Fruit fly (Drosophila melanogaster) whole organism, pupa: ENCODE measurements around the gene Rm62.

ENCODE experiments used
- CG10348 ChIP-seq: fragments of 200-800 bp; sonication (Bioruptor generic); IDR thresholded peaks from 2 replicates; pipeline ENCODE4 v1.3.6; 2022; ENCODE audit warnings: missing biosample characterization, missing genetic modification characterization
- CG12605 ChIP-seq: fragments of 200-800 bp; sonication (Bioruptor generic); IDR thresholded peaks from 2 replicates; pipeline ENCODE4 v1.3.6; 2022; ENCODE audit warnings: missing biosample characterization, missing genetic modification characterization
- CG13204 ChIP-seq: fragments of 200-800 bp; sonication (Bioruptor generic); optimal IDR thresholded peaks from 2 replicates; lab custom pipeline; 2018; ENCODE audit warnings: missing biosample characterization, mild to moderate bottlenecking, missing genetic modification characterization, moderate library complexity
- CG14655 ChIP-seq: fragments of 200-800 bp; sonication (Bioruptor generic); optimal IDR thresholded peaks from 3 replicates; lab custom pipeline; 2017; ENCODE audit warnings: mild to moderate bottlenecking, missing biosample characterization, missing genetic modification reagents, missing genetic modification characterization
- CG15710 ChIP-seq: fragments of 200-800 bp; sonication (Bioruptor generic); optimal IDR thresholded peaks from 2 replicates; lab custom pipeline; 2018; ENCODE audit warnings: missing biosample characterization, mild to moderate bottlenecking, missing genetic modification characterization, moderate library complexity
- CG17806 ChIP-seq: fragments of 200-800 bp; sonication (Bioruptor generic); optimal IDR thresholded peaks from 2 replicates; lab custom pipeline; 2018; ENCODE audit warnings: missing biosample characterization, mild to moderate bottlenecking, missing genetic modification characterization, moderate library complexity
- CG32121 ChIP-seq: fragments of 200-800 bp; sonication (Bioruptor generic); IDR thresholded peaks from 2 replicates; pipeline ENCODE4 v1.3.6; 2022; ENCODE audit warnings: missing biosample characterization, missing genetic modification characterization
- CG34367 ChIP-seq: fragments of 200-800 bp; sonication (Bioruptor generic); optimal IDR thresholded peaks from 2 replicates; lab custom pipeline; 2018; ENCODE audit warnings: missing biosample characterization, mild to moderate bottlenecking, missing genetic modification characterization
- CG4496 ChIP-seq: fragments of 200-800 bp; sonication (Bioruptor generic); IDR thresholded peaks from 3 replicates; pipeline ENCODE4 v1.3.6; 2022; ENCODE audit warnings: missing biosample characterization, missing genetic modification characterization
- CG8159 ChIP-seq: fragments of 200-800 bp; sonication (Bioruptor generic); optimal IDR thresholded peaks from 3 replicates; lab custom pipeline; 2018; ENCODE audit warnings: missing biosample characterization, mild to moderate bottlenecking, missing genetic modification characterization, moderate library complexity
- CG8301 ChIP-seq: fragments of 200-800 bp; sonication (Bioruptor generic); optimal IDR thresholded peaks from 2 replicates; lab custom pipeline; 2018; ENCODE audit warnings: missing biosample characterization, mild to moderate bottlenecking, missing genetic modification characterization
- CG9948 ChIP-seq: fragments of 200-800 bp; sonication (Bioruptor generic); optimal IDR thresholded peaks from 2 replicates; lab custom pipeline; 2018; ENCODE audit warnings: missing biosample characterization, mild to moderate bottlenecking, missing genetic modification characterization, moderate library complexity
- D1 ChIP-seq: fragments of 200-800 bp; sonication (Bioruptor generic); optimal IDR thresholded peaks from 2 replicates; lab custom pipeline; 2018; ENCODE audit warnings: missing biosample characterization, mild to moderate bottlenecking, missing genetic modification characterization, moderate library complexity
- EcR ChIP-seq: fragments of 200-800 bp; sonication (Bioruptor generic); optimal IDR thresholded peaks from 3 replicates; lab custom pipeline; 2019; ENCODE audit warnings: missing biosample characterization, missing genetic modification characterization, mild to moderate bottlenecking, moderate library complexity, missing genetic modification reagents
- Ets98B ChIP-seq: fragments of 200-800 bp; sonication (Bioruptor generic); IDR thresholded peaks from 2 replicates; pipeline ENCODE4 v1.3.6; 2022; ENCODE audit warnings: missing biosample characterization, missing genetic modification characterization
- Pif1A ChIP-seq: fragments of 200-800 bp; sonication (Bioruptor generic); optimal IDR thresholded peaks from 3 replicates; lab custom pipeline; 2016; ENCODE audit warnings: missing biosample characterization, missing genetic modification characterization
- Pif1B ChIP-seq: fragments of 200-800 bp; sonication (Bioruptor generic); optimal IDR thresholded peaks from 3 replicates; lab custom pipeline; 2016; ENCODE audit warnings: missing biosample characterization, missing genetic modification characterization
- Snoo ChIP-seq: fragments of 200-800 bp; sonication (Bioruptor generic); optimal IDR thresholded peaks from 3 replicates; lab custom pipeline; 2017; ENCODE audit warnings: missing biosample characterization, mild to moderate bottlenecking, missing genetic modification characterization, inconsistent platforms
- fd96Ca ChIP-seq: fragments of 200-800 bp; sonication (Bioruptor generic); IDR thresholded peaks from 3 replicates; pipeline ENCODE4 v1.3.6; 2022; ENCODE audit warnings: missing biosample characterization, missing genetic modification characterization
- gl ChIP-seq: fragments of 200-800 bp; sonication (Bioruptor generic); optimal IDR thresholded peaks from 2 replicates; lab custom pipeline; 2018; ENCODE audit warnings: missing biosample characterization, mild to moderate bottlenecking, missing genetic modification characterization
- rn ChIP-seq: fragments of 200-800 bp; sonication (Bioruptor generic); IDR thresholded peaks from 2 replicates; pipeline ENCODE4 v1.3.6; 2022; ENCODE audit warnings: missing biosample characterization, missing genetic modification characterization

Rm62 gene

dm6 chr3R:5997822-5998221 lies 10.6 kb downstream of the Rm62 start:
- TF ChIP-seq Snoo (tag; lab: Kevin White, UChicago) (no peak), CG34367 (tag; lab: Kevin White, UChicago) (no peak), CG8159 (tag; lab: Kevin White, UChicago) (no peak), Pif1B (GFP tag; lab: Kevin White, UChicago) (no peak), D1 (no peak), CG9948 (tag; lab: Kevin White, UChicago) (no peak), CG14655 (GFP tag; lab: Kevin White, UChicago) (no peak), CG10348 (GFP tag; lab: Robert Waterston, UW) (no peak)

- no peak for TF ChIP-seq CG34367 (tag; lab: Kevin White, UChicago)
- TF ChIP-seq CG9948 (tag; lab: Kevin White, UChicago), result no peak
- no peak for TF ChIP-seq CG17806 (tag; lab: Kevin White, UChicago)
- TF ChIP-seq CG8159 (tag; lab: Kevin White, UChicago), result peak; percentile 14
- TF ChIP-seq rn (GFP tag; lab: Robert Waterston, UW), result no peak
- TF ChIP-seq Snoo (tag; lab: Kevin White, UChicago), result no peak
- no peak for TF ChIP-seq fd96Ca
- TF ChIP-seq CG4496 (GFP tag; lab: Robert Waterston, UW), result no peak
- no peak for TF ChIP-seq CG12605
Measured at dm6 chr3R:5995381-5995780, 13.0 kb downstream of the Rm62 start.

dm6 chr3R:5993857-5994256 lies 14.5 kb downstream of the Rm62 start:
- TF ChIP-seq rn (GFP tag; lab: Robert Waterston, UW) (no peak), Pif1B (GFP tag; lab: Kevin White, UChicago) (no peak), D1 (no peak), CG17806 (tag; lab: Kevin White, UChicago) (no peak), CG14655 (GFP tag; lab: Kevin White, UChicago) (peak; percentile 11), CG13204 (GFP tag; lab: Kevin White, UChicago) (no peak), CG10348 (GFP tag; lab: Robert Waterston, UW) (no peak), gl (tag; lab: Kevin White, UChicago) (no peak), CG15710 (peak; percentile 45), CG9948 (tag; lab: Kevin White, UChicago) (peak; percentile 17), Ets98B (GFP tag; lab: Robert Waterston, UW) (no peak), CG8159 (tag; lab: Kevin White, UChicago) (peak; percentile 64), Snoo (tag; lab: Kevin White, UChicago) (no peak), EcR (GFP tag; lab: Kevin White, UChicago) (no peak), CG34367 (tag; lab: Kevin White, UChicago) (no peak), CG32121 (GFP tag; lab: Robert Waterston, UW) (no peak), CG8301 (tag; lab: Kevin White, UChicago) (no peak), CG12605 (no peak), Pif1A (no peak), CG4496 (GFP tag; lab: Robert Waterston, UW) (no peak), fd96Ca (no peak)
- TF ChIP-seq, all 21 proteins: peak for 4

dm6 chr3R:5976717-5977116 lies 31.7 kb downstream of the Rm62 start, which contains the start of gene Obp83b:
TSS of gene Obp83b (minus strand) at chr3R:5976817.
- TF ChIP-seq EcR (GFP tag; lab: Kevin White, UChicago) (no peak), Pif1A (no peak), fd96Ca (no peak), CG17806 (tag; lab: Kevin White, UChicago) (no peak), gl (tag; lab: Kevin White, UChicago) (no peak), CG14655 (GFP tag; lab: Kevin White, UChicago) (no peak), CG13204 (GFP tag; lab: Kevin White, UChicago) (no peak), CG8159 (tag; lab: Kevin White, UChicago) (no peak), CG34367 (tag; lab: Kevin White, UChicago) (no peak), CG10348 (GFP tag; lab: Robert Waterston, UW) (no peak), CG8301 (tag; lab: Kevin White, UChicago) (no peak), CG4496 (GFP tag; lab: Robert Waterston, UW) (no peak), CG9948 (tag; lab: Kevin White, UChicago) (no peak), rn (GFP tag; lab: Robert Waterston, UW) (no peak), D1 (no peak), CG15710 (no peak), Snoo (tag; lab: Kevin White, UChicago) (no peak), CG32121 (GFP tag; lab: Robert Waterston, UW) (no peak), Ets98B (GFP tag; lab: Robert Waterston, UW) (no peak)

- TF ChIP-seq Ets98B (GFP tag; lab: Robert Waterston, UW) (no peak), CG12605 (no peak), fd96Ca (no peak), rn (GFP tag; lab: Robert Waterston, UW) (no peak), CG34367 (tag; lab: Kevin White, UChicago) (no peak), gl (tag; lab: Kevin White, UChicago) (no peak), Pif1A (no peak)
Measured at dm6 chr3R:5975145-5975544, 33.2 kb downstream of the Rm62 start, which contains the start of gene Obp83a. TSS of gene Obp83a (minus strand) at chr3R:5975245.

- no peak for TF ChIP-seq rn (GFP tag; lab: Robert Waterston, UW)
- no peak for TF ChIP-seq gl (tag; lab: Kevin White, UChicago)
- no peak for TF ChIP-seq Pif1B (GFP tag; lab: Kevin White, UChicago)
- TF ChIP-seq CG14655 (GFP tag; lab: Kevin White, UChicago), result no peak
- no peak for TF ChIP-seq CG4496 (GFP tag; lab: Robert Waterston, UW)
- no peak for TF ChIP-seq D1
- no peak for TF ChIP-seq CG17806 (tag; lab: Kevin White, UChicago)
Measured at dm6 chr3R:5960887-5961286, 47.5 kb downstream of the Rm62 start, which contains the start of gene CG11373. TSS of gene CG11373 (minus strand) at chr3R:5960987.
